Worm (Caenorhabditis elegans) whole organism, young adult: Measurements from ENCODE around the gene suex-1.

ENCODE experiments used
- B0261.1 ChIP-seq: sonication (generic microtip); optimal IDR thresholded peaks from 2 replicates; lab custom pipeline; 2016; ENCODE audit warnings: mild to moderate bottlenecking, missing genetic modification characterization, moderate library complexity, missing compliant biosample characterization
- D2030.7 ChIP-seq: fragments of 200-800 bp; sonication (Bioruptor generic); IDR thresholded peaks from 2 replicates; pipeline ENCODE4 v1.3.6; 2022; ENCODE audit warnings: missing genetic modification reagents, missing genetic modification characterization, missing compliant biosample characterization
- F33H1.4 ChIP-seq: fragments of 200-800 bp; sonication (Bioruptor generic); IDR thresholded peaks from 2 replicates; pipeline ENCODE4 v1.3.6; 2022; ENCODE audit warnings: missing genetic modification reagents, missing genetic modification characterization, missing compliant biosample characterization
- F52B5.7 ChIP-seq: sonication (generic microtip); optimal IDR thresholded peaks from 2 replicates; lab custom pipeline; 2016; ENCODE audit warnings: mild to moderate bottlenecking, missing genetic modification characterization, missing compliant biosample characterization
- F55B11.4 ChIP-seq: sonication (generic microtip); optimal IDR thresholded peaks from 2 replicates; lab custom pipeline; 2016; ENCODE audit warnings: missing compliant biosample characterization, missing genetic modification characterization, borderline replicate concordance; ENCODE audit not compliant: insufficient read depth
- T26A5.8 ChIP-seq: sonication (generic microtip); optimal IDR thresholded peaks from 2 replicates; lab custom pipeline; 2016; ENCODE audit warnings: missing genetic modification characterization, missing compliant biosample characterization
- Y79H2A.3 ChIP-seq: fragments of 200-800 bp; sonication (Bioruptor generic); conservative IDR thresholded peaks from 2 replicates; pipeline ENCODE4 v1.3.6; 2022; ENCODE audit warnings: missing genetic modification reagents, missing genetic modification characterization, missing compliant biosample characterization
- akir-1 ChIP-seq: fragments of 200-800 bp; sonication (Bioruptor generic); optimal IDR thresholded peaks from 2 replicates; lab custom pipeline; 2018; ENCODE audit warnings: mild to moderate bottlenecking, missing genetic modification characterization, moderate library complexity, missing compliant biosample characterization
- atf-7 ChIP-seq: sonication (generic microtip); optimal IDR thresholded peaks from 2 replicates; lab custom pipeline; 2017; ENCODE audit warnings: mild to moderate bottlenecking, missing genetic modification characterization, missing compliant biosample characterization
- cebp-1 ChIP-seq, 2 experiments: fragments of 200-800 bp in 1 of 2; sonication (Bioruptor generic) in 1 of 2; sonication (generic microtip) in 1 of 2; IDR thresholded peaks in 1 of 2; optimal IDR thresholded peaks in 1 of 2; 2 replicates each; pipeline versions ENCODE4 v1.3.6 to Lab custom; 2017 to 2022; ENCODE audit warnings: missing compliant biosample characterization in 2 of 2, missing genetic modification characterization in 2 of 2, mild to moderate bottlenecking in 1 of 2, missing genetic modification reagents in 1 of 2, moderate library complexity in 1 of 2
- ceh-91 ChIP-seq: fragments of 200-800 bp; sonication (Bioruptor generic); IDR thresholded peaks from 2 replicates; pipeline ENCODE4 v1.3.6; 2022; ENCODE audit warnings: missing genetic modification reagents, missing genetic modification characterization, missing compliant biosample characterization
- ets-4 ChIP-seq: fragments of 200-800 bp; sonication (Bioruptor generic); optimal IDR thresholded peaks from 2 replicates; lab custom pipeline; 2018; ENCODE audit warnings: mild to moderate bottlenecking, missing genetic modification characterization, missing compliant biosample characterization
- gei-17 ChIP-seq: fragments of 200-800 bp; sonication (Bioruptor generic); optimal IDR thresholded peaks from 2 replicates; lab custom pipeline; 2018; ENCODE audit warnings: mild to moderate bottlenecking, missing genetic modification characterization, missing compliant biosample characterization
- hlh-12 ChIP-seq: sonication (generic microtip); optimal IDR thresholded peaks from 2 replicates; lab custom pipeline; 2016; ENCODE audit warnings: missing genetic modification characterization, missing compliant biosample characterization
- hlh-26 ChIP-seq: fragments of 200-800 bp; sonication (Bioruptor generic); conservative IDR thresholded peaks from 2 replicates; pipeline ENCODE4 v1.3.6; 2022; ENCODE audit warnings: missing genetic modification reagents, missing genetic modification characterization, missing compliant biosample characterization
- hmg-20 ChIP-seq: fragments of 200-800 bp; sonication (Bioruptor generic); IDR thresholded peaks from 2 replicates; pipeline ENCODE4 v1.3.6; 2022; ENCODE audit warnings: missing genetic modification reagents, missing genetic modification characterization, missing compliant biosample characterization
- lag-1 ChIP-seq: fragments of 200-800 bp; sonication (Bioruptor generic); IDR thresholded peaks from 2 replicates; pipeline ENCODE4 v1.3.6; 2022; ENCODE audit warnings: missing genetic modification reagents, missing genetic modification characterization, missing compliant biosample characterization
- let-526 ChIP-seq: fragments of 200-800 bp; sonication (Bioruptor generic); IDR thresholded peaks from 2 replicates; pipeline ENCODE4 v1.3.6; 2022; ENCODE audit warnings: missing genetic modification reagents, missing genetic modification characterization, missing compliant biosample characterization
- let-607 ChIP-seq, 2 experiments: fragments of 200-800 bp in 1 of 2; sonication (Bioruptor generic) in 1 of 2; sonication (generic microtip) in 1 of 2; optimal IDR thresholded peaks; 2 replicates each; lab custom pipeline; 2016 to 2018; ENCODE audit warnings: mild to moderate bottlenecking in 2 of 2, missing compliant biosample characterization in 2 of 2, missing genetic modification characterization in 2 of 2, moderate library complexity in 2 of 2, missing genotype in 1 of 2
- lin-26 ChIP-seq: fragments of 200-800 bp; sonication (Bioruptor generic); IDR thresholded peaks from 2 replicates; pipeline ENCODE4 v1.3.6; 2022; ENCODE audit warnings: missing genetic modification reagents, missing genetic modification characterization, missing compliant biosample characterization
- lin-54 ChIP-seq: fragments of 200-800 bp; sonication (Bioruptor generic); optimal IDR thresholded peaks from 2 replicates; lab custom pipeline; 2018; ENCODE audit warnings: mild to moderate bottlenecking, missing genetic modification characterization, missing compliant biosample characterization
- lsy-27 ChIP-seq: sonication (generic microtip); optimal IDR thresholded peaks from 2 replicates; lab custom pipeline; 2017; ENCODE audit warnings: missing genetic modification characterization, mild to moderate bottlenecking, missing compliant biosample characterization, antibody characterized with exemption, missing genotype, borderline replicate concordance; ENCODE audit not compliant: insufficient read depth
- madf-10 ChIP-seq: sonication (generic microtip); optimal IDR thresholded peaks from 2 replicates; lab custom pipeline; 2016; ENCODE audit warnings: mild to moderate bottlenecking, missing genetic modification characterization, missing compliant biosample characterization
- mcd-1 ChIP-seq: fragments of 200-800 bp; sonication (Bioruptor generic); IDR thresholded peaks from 2 replicates; pipeline ENCODE4 v1.3.6; 2022; ENCODE audit warnings: missing genetic modification reagents, missing genetic modification characterization, missing compliant biosample characterization
- mel-28 ChIP-seq: sonication (generic microtip); optimal IDR thresholded peaks from 2 replicates; lab custom pipeline; 2016; ENCODE audit warnings: borderline replicate concordance, mild to moderate bottlenecking, missing genetic modification characterization, missing compliant biosample characterization
- nfya-2 ChIP-seq: fragments of 200-800 bp; sonication (Bioruptor generic); IDR thresholded peaks from 2 replicates; pipeline ENCODE4 v1.3.6; 2022; ENCODE audit warnings: missing genetic modification reagents, missing genetic modification characterization, missing compliant biosample characterization
- nfyb-1 ChIP-seq: fragments of 200-800 bp; sonication (Bioruptor generic); IDR thresholded peaks from 2 replicates; pipeline ENCODE4 v1.3.6; 2022; ENCODE audit warnings: missing genetic modification reagents, missing genetic modification characterization, missing compliant biosample characterization
- nhr-120 ChIP-seq: fragments of 200-800 bp; sonication (Bioruptor generic); IDR thresholded peaks from 2 replicates; pipeline ENCODE4 v1.3.6; 2022; ENCODE audit warnings: missing genetic modification characterization, missing compliant biosample characterization
- nhr-27 ChIP-seq: fragments of 200-800 bp; sonication (Bioruptor generic); optimal IDR thresholded peaks from 2 replicates; lab custom pipeline; 2018; ENCODE audit warnings: mild to moderate bottlenecking, missing genetic modification characterization, moderate library complexity, missing compliant biosample characterization
- nhr-90 ChIP-seq: sonication (generic microtip); optimal IDR thresholded peaks from 2 replicates; lab custom pipeline; 2016; ENCODE audit warnings: missing genotype, mild to moderate bottlenecking, missing genetic modification characterization, missing compliant biosample characterization
- pbrm-1 ChIP-seq: fragments of 200-800 bp; sonication (Bioruptor generic); IDR thresholded peaks from 2 replicates; pipeline ENCODE4 v1.3.6; 2022; ENCODE audit warnings: missing genetic modification reagents, missing genetic modification characterization, missing compliant biosample characterization
- rec-8 ChIP-seq, 2 experiments: sonication (generic microtip); optimal IDR thresholded peaks; 2 replicates each; lab custom pipeline; 2016; ENCODE audit warnings: mild to moderate bottlenecking in 2 of 2, missing genetic modification characterization in 2 of 2, missing genetic modification reagents in 2 of 2, missing genotype in 2 of 2, missing biosample characterization in 1 of 2, missing compliant biosample characterization in 1 of 2, moderate library complexity in 1 of 2
- snpc-1.3 ChIP-seq: sonication (generic microtip); optimal IDR thresholded peaks from 2 replicates; lab custom pipeline; 2017; ENCODE audit warnings: missing genetic modification characterization, mild to moderate bottlenecking, missing compliant biosample characterization, antibody characterized with exemption, moderate library complexity, missing genotype, missing genetic modification reagents; ENCODE audit not compliant: insufficient read depth
- unc-130 ChIP-seq: sonication (generic microtip); optimal IDR thresholded peaks from 2 replicates; lab custom pipeline; 2016; ENCODE audit warnings: missing genetic modification reagents, missing genetic modification characterization, missing compliant biosample characterization
- zfh-2 ChIP-seq: fragments of 200-800 bp; sonication (Bioruptor generic); conservative IDR thresholded peaks from 2 replicates; pipeline ENCODE4 v1.3.6; 2022; ENCODE audit warnings: missing genetic modification reagents, missing genetic modification characterization, missing compliant biosample characterization
- ztf-22 ChIP-seq: fragments of 200-800 bp; sonication (Bioruptor generic); optimal IDR thresholded peaks from 2 replicates; lab custom pipeline; 2018; ENCODE audit warnings: mild to moderate bottlenecking, missing genetic modification characterization, moderate library complexity, missing compliant biosample characterization
- ztf-28 ChIP-seq: fragments of 200-800 bp; sonication (Bioruptor generic); IDR thresholded peaks from 2 replicates; pipeline ENCODE4 v1.3.6; 2022; ENCODE audit warnings: missing genetic modification reagents, missing genetic modification characterization, missing compliant biosample characterization

Gene suex-1

ce11 chrII:5518910-5519309 is 20.9 kb upstream of the suex-1 start, which contains the start of gene ZK177.2:
Gene ZK177.2, plus strand, starts transcription at chrII:5519210.
- TF ChIP-seq D2030.7 (GFP tag; lab: Robert Waterston, UW) (no peak), lag-1 (no peak), ztf-22 (GFP tag; lab: Kevin White, UChicago) (no peak), hmg-20 (no peak), cebp-1 (GFP tag; IDR thresholded peaks at IDR 0.05; lab: Robert Waterston, UW) (no peak), cebp-1 (tag; optimal IDR thresholded peaks at IDR 0.05; lab: Kevin White, UChicago) (no peak), atf-7 (tag; lab: Kevin White, UChicago) (no peak), F52B5.7 (tag; lab: Kevin White, UChicago) (no peak)

- TF ChIP-seq nfya-2 (GFP tag; lab: Robert Waterston, UW) (no peak), nhr-27 (tag; lab: Kevin White, UChicago) (no peak), hlh-26 (no peak), let-526 (GFP tag; lab: Robert Waterston, UW) (no peak), Y79H2A.3 (GFP tag; lab: Robert Waterston, UW) (no peak), zfh-2 (GFP tag; lab: Robert Waterston, UW) (no peak), B0261.1 (tag; lab: Kevin White, UChicago) (no peak), T26A5.8 (no peak), nhr-120 (no peak), mcd-1 (GFP tag; lab: Robert Waterston, UW) (no peak), ztf-28 (no peak), rec-8 (tag; optimal IDR thresholded peaks at IDR 0.05; lab: Kevin White, UChicago) (no peak), nfyb-1 (no peak), lin-54 (GFP tag; lab: Kevin White, UChicago) (no peak), lsy-27 (tag; lab: Kevin White, UChicago) (no peak), gei-17 (GFP tag; lab: Kevin White, UChicago) (no peak), ets-4 (no peak)
Observed at ce11 chrII:5518055-5518454, 20.0 kb upstream of the suex-1 start.

- TF ChIP-seq atf-7 (tag; lab: Kevin White, UChicago) (no peak), let-607 (tag; optimal IDR thresholded peaks at IDR 0.05; lab: Kevin White, UChicago) (no peak), ceh-91 (GFP tag; lab: Robert Waterston, UW) (no peak), lin-26 (GFP tag; lab: Robert Waterston, UW) (no peak), unc-130 (GFP tag; lab: Kevin White, UChicago) (no peak), akir-1 (GFP tag; lab: Kevin White, UChicago) (no peak), F55B11.4 (tag; lab: Kevin White, UChicago) (no peak), mel-28 (no peak), F33H1.4 (GFP tag; lab: Robert Waterston, UW) (no peak), snpc-1.3 (tag; lab: Kevin White, UChicago) (no peak), nfya-2 (GFP tag; lab: Robert Waterston, UW) (no peak), pbrm-1 (GFP tag; lab: Robert Waterston, UW) (no peak), hlh-12 (tag; lab: Kevin White, UChicago) (no peak), madf-10 (tag; lab: Kevin White, UChicago) (no peak), nhr-90 (tag; lab: Kevin White, UChicago) (no peak)
Observed at ce11 chrII:5517643-5518042, 19.6 kb upstream of the suex-1 start, which contains the start of gene ZK177.9. Gene ZK177.9, minus strand, starts transcription at chrII:5517743.
